Fruit fly (Drosophila melanogaster) whole organism, embryonic: ENCODE data around the gene RabGGTa.

Experiments used
- ATbp ChIP-seq: fragments of 200-800 bp; sonication (Bioruptor generic); optimal IDR thresholded peaks from 2 replicates; lab custom pipeline; 2017; ENCODE audit warnings: missing biosample characterization, mild to moderate bottlenecking, missing genetic modification characterization, missing genetic modification reagents
- Asciz ChIP-seq: fragments of 200-800 bp; sonication (Bioruptor generic); optimal IDR thresholded peaks from 2 replicates; lab custom pipeline; 2017; ENCODE audit warnings: missing biosample characterization, mild to moderate bottlenecking, missing genetic modification characterization, missing genetic modification reagents
- Atf6 ChIP-seq: fragments of 200-800 bp; sonication (Bioruptor generic); IDR thresholded peaks from 2 replicates; pipeline ENCODE4 v1.3.6; 2022; ENCODE audit warnings: missing biosample characterization, missing genetic modification characterization
- B-H2 ChIP-seq: fragments of 200-800 bp; sonication (Bioruptor generic); optimal IDR thresholded peaks from 2 replicates; lab custom pipeline; 2018; ENCODE audit warnings: missing biosample characterization, mild to moderate bottlenecking, missing genetic modification characterization
- C15 ChIP-seq: fragments of 200-800 bp; sonication (Bioruptor generic); IDR thresholded peaks from 3 replicates; pipeline ENCODE4 v1.3.6; 2022; ENCODE audit warnings: missing biosample characterization, missing genetic modification characterization
- CG13287 ChIP-seq: fragments of 200-800 bp; sonication (Bioruptor generic); IDR thresholded peaks from 2 replicates; pipeline ENCODE4 v1.3.6; 2022; ENCODE audit warnings: missing biosample characterization, missing genetic modification characterization; ENCODE audit not compliant: partially characterized antibody
- CG13424 ChIP-seq: fragments of 200-800 bp; sonication (Bioruptor generic); optimal IDR thresholded peaks from 2 replicates; lab custom pipeline; 2019; ENCODE audit warnings: missing biosample characterization, mild to moderate bottlenecking, missing genetic modification characterization, moderate library complexity
- CG1602 ChIP-seq: fragments of 200-800 bp; sonication (Bioruptor generic); optimal IDR thresholded peaks from 3 replicates; lab custom pipeline; 2016; ENCODE audit warnings: missing biosample characterization, missing genetic modification characterization
- CG16813 ChIP-seq: fragments of 200-800 bp; sonication (Bioruptor generic); IDR thresholded peaks from 3 replicates; pipeline ENCODE4 v1.3.6; 2022; ENCODE audit warnings: missing biosample characterization, missing genetic modification characterization; ENCODE audit not compliant: partially characterized antibody
- CG17361 ChIP-seq: fragments of 200-800 bp; sonication (Bioruptor generic); IDR thresholded peaks from 3 replicates; pipeline ENCODE4 v1.3.6; 2022; ENCODE audit warnings: missing biosample characterization, missing genetic modification characterization
- CG30431 ChIP-seq: fragments of 200-800 bp; sonication (Bioruptor generic); optimal IDR thresholded peaks from 2 replicates; lab custom pipeline; 2017; ENCODE audit warnings: missing biosample characterization, missing genetic modification characterization
- CG3065 ChIP-seq: fragments of 200-800 bp; sonication (Bioruptor generic); optimal IDR thresholded peaks from 2 replicates; lab custom pipeline; 2016; ENCODE audit warnings: missing biosample characterization, missing genetic modification characterization
- CG4404 ChIP-seq: fragments of 200-800 bp; sonication (Bioruptor generic); IDR thresholded peaks from 2 replicates; pipeline ENCODE4 v1.3.6; 2022; ENCODE audit warnings: missing biosample characterization, missing genetic modification characterization
- CG4820 ChIP-seq: fragments of 200-800 bp; sonication (Bioruptor generic); optimal IDR thresholded peaks from 3 replicates; lab custom pipeline; 2016; ENCODE audit warnings: missing biosample characterization, missing genetic modification characterization
- CG7963 ChIP-seq: fragments of 200-800 bp; sonication (Bioruptor generic); IDR thresholded peaks from 3 replicates; pipeline ENCODE4 v1.3.6; 2022; ENCODE audit warnings: missing biosample characterization, missing genetic modification characterization; ENCODE audit not compliant: partially characterized antibody
- CG8359 ChIP-seq: fragments of 200-800 bp; sonication (Bioruptor generic); optimal IDR thresholded peaks from 2 replicates; lab custom pipeline; 2017; ENCODE audit warnings: missing biosample characterization, mild to moderate bottlenecking, missing genetic modification characterization, borderline replicate concordance
- Deaf1 ChIP-seq: fragments of 200-800 bp; optimal IDR thresholded peaks from 3 replicates; lab custom pipeline; 2019; ENCODE audit warnings: missing biosample characterization, mild to moderate bottlenecking, missing genetic modification characterization, moderate library complexity
- Dip3 ChIP-seq: fragments of 200-800 bp; sonication (Bioruptor generic); optimal IDR thresholded peaks from 3 replicates; lab custom pipeline; 2016; ENCODE audit warnings: missing biosample characterization, missing genetic modification characterization
- ERR ChIP-seq: fragments of 200-800 bp; sonication (Bioruptor generic); optimal IDR thresholded peaks from 2 replicates; lab custom pipeline; 2016; ENCODE audit warnings: missing biosample characterization, missing genetic modification characterization
- Eip74EF ChIP-seq, 2 experiments: fragments of 200-800 bp in 1 of 2; fragments of >200 bp in 1 of 2; sonication (Bioruptor generic) in 1 of 2; optimal IDR thresholded peaks; 2 replicates each; lab custom pipeline; 2017 to 2019; ENCODE audit warnings: missing biosample characterization in 2 of 2, missing genetic modification characterization in 2 of 2, mild to moderate bottlenecking in 1 of 2, moderate library complexity in 1 of 2
- Gug ChIP-seq: fragments of 200-800 bp; sonication (Bioruptor generic); IDR thresholded peaks from 4 replicates; pipeline ENCODE4 v1.3.6; 2022; ENCODE audit warnings: missing biosample characterization, missing genetic modification characterization
- Hmr ChIP-seq: fragments of 200-800 bp; sonication (Bioruptor generic); optimal IDR thresholded peaks from 3 replicates; lab custom pipeline; 2017; ENCODE audit warnings: mild to moderate bottlenecking, missing biosample characterization, missing genetic modification reagents, missing genetic modification characterization
- PHDP ChIP-seq: fragments of 200-800 bp; sonication (Bioruptor generic); optimal IDR thresholded peaks from 3 replicates; lab custom pipeline; 2018; ENCODE audit warnings: missing biosample characterization, mild to moderate bottlenecking, missing genetic modification characterization, moderate library complexity
- Poxn ChIP-seq: fragments of 200-800 bp; sonication (Bioruptor generic); IDR thresholded peaks from 2 replicates; pipeline ENCODE4 v1.3.6; 2022; ENCODE audit warnings: missing biosample characterization, missing genetic modification characterization
- chif ChIP-seq, 2 experiments: fragments of 200-800 bp; sonication (Bioruptor generic); optimal IDR thresholded peaks; 3 replicates each; lab custom pipeline; 2016; ENCODE audit warnings: missing biosample characterization in 2 of 2, missing genetic modification characterization in 2 of 2
- ci ChIP-seq: fragments of 200-800 bp; sonication (Bioruptor generic); IDR thresholded peaks from 3 replicates; pipeline ENCODE4 v1.3.6; 2022; ENCODE audit warnings: missing biosample characterization, missing genetic modification characterization
- corto ChIP-seq: fragments of 200-800 bp; sonication (Bioruptor generic); optimal IDR thresholded peaks from 2 replicates; lab custom pipeline; 2016; ENCODE audit warnings: missing biosample characterization, mild to moderate bottlenecking, missing genetic modification characterization, moderate library complexity
- crol ChIP-seq: fragments of 200-800 bp; sonication (Bioruptor generic); IDR thresholded peaks from 2 replicates; pipeline ENCODE4 v1.3.6; 2022; ENCODE audit warnings: missing biosample characterization, missing genetic modification characterization
- dan ChIP-seq: fragments of 200-800 bp; sonication (Bioruptor generic); IDR thresholded peaks from 2 replicates; pipeline ENCODE4 v1.3.6; 2022; ENCODE audit warnings: missing biosample characterization, missing genetic modification characterization
- disco-r ChIP-seq: fragments of 200-800 bp; sonication (Bioruptor generic); optimal IDR thresholded peaks from 2 replicates; lab custom pipeline; 2016; ENCODE audit warnings: missing biosample characterization, missing genetic modification characterization
- dpn ChIP-seq, 2 experiments: fragments of 200-800 bp; sonication (Bioruptor generic); optimal IDR thresholded peaks; 3 replicates each; lab custom pipeline; 2016; ENCODE audit warnings: missing biosample characterization in 2 of 2, missing genetic modification characterization in 2 of 2
- eve ChIP-seq, 2 experiments: fragments of >200 bp; optimal IDR thresholded peaks; 2 replicates each; lab custom pipeline; 2017; ENCODE audit warnings: missing biosample characterization in 2 of 2, missing genetic modification characterization in 2 of 2
- fu2 ChIP-seq: fragments of 200-800 bp; sonication (Bioruptor generic); optimal IDR thresholded peaks from 2 replicates; lab custom pipeline; 2016; ENCODE audit warnings: missing biosample characterization, missing genetic modification characterization
- gsb ChIP-seq: fragments of 200-800 bp; sonication (Bioruptor generic); IDR thresholded peaks from 2 replicates; pipeline ENCODE4 v1.3.6; 2022; ENCODE audit warnings: missing biosample characterization, missing genetic modification characterization
- gsb-n ChIP-seq: fragments of 200-800 bp; sonication (Bioruptor generic); optimal IDR thresholded peaks from 3 replicates; lab custom pipeline; 2018; ENCODE audit warnings: missing biosample characterization, mild to moderate bottlenecking, missing genetic modification characterization
- rib ChIP-seq: fragments of 200-800 bp; sonication (Bioruptor generic); IDR thresholded peaks from 2 replicates; pipeline ENCODE4 v1.3.6; 2022; ENCODE audit warnings: missing biosample characterization, missing genetic modification characterization
- shn ChIP-seq: fragments of 200-800 bp; sonication (Bioruptor generic); optimal IDR thresholded peaks from 3 replicates; lab custom pipeline; 2016; ENCODE audit warnings: missing biosample characterization, missing genetic modification characterization
- slp2 ChIP-seq: fragments of 200-800 bp; sonication (Bioruptor generic); optimal IDR thresholded peaks from 2 replicates; lab custom pipeline; 2016; ENCODE audit warnings: missing biosample characterization, missing genetic modification characterization
- sna ChIP-seq: fragments of 200-800 bp; sonication (Bioruptor generic); IDR thresholded peaks from 2 replicates; pipeline ENCODE4 v1.3.6; 2022; ENCODE audit warnings: missing biosample characterization, missing genetic modification characterization; ENCODE audit not compliant: partially characterized antibody
- sob ChIP-seq: fragments of 200-800 bp; sonication (Bioruptor generic); IDR thresholded peaks from 2 replicates; pipeline ENCODE4 v1.3.6; 2022; ENCODE audit warnings: missing biosample characterization, missing genetic modification characterization
- ssp ChIP-seq: fragments of 200-800 bp; sonication (Bioruptor generic); IDR thresholded peaks from 2 replicates; pipeline ENCODE4 v1.3.6; 2022; ENCODE audit warnings: missing biosample characterization, missing genetic modification characterization
- tna ChIP-seq: fragments of 200-800 bp; sonication (Bioruptor generic); IDR thresholded peaks from 2 replicates; pipeline ENCODE4 v1.3.6; 2022; ENCODE audit warnings: missing biosample characterization, missing genetic modification characterization; ENCODE audit not compliant: partially characterized antibody
- ttk ChIP-seq: fragments of 200-800 bp; sonication (Bioruptor generic); IDR thresholded peaks from 2 replicates; pipeline ENCODE4 v2.1.2; 2022; ENCODE audit warnings: missing biosample characterization, missing genetic modification characterization
- wek ChIP-seq: fragments of 200-800 bp; sonication (Bioruptor generic); optimal IDR thresholded peaks from 3 replicates; lab custom pipeline; 2018; ENCODE audit warnings: missing biosample characterization, mild to moderate bottlenecking, missing genetic modification characterization, moderate library complexity
- z ChIP-seq: fragments of 200-800 bp; sonication (Bioruptor generic); IDR thresholded peaks from 3 replicates; pipeline ENCODE4 v1.3.6; 2022; ENCODE audit warnings: missing biosample characterization, missing genetic modification characterization
- zfh1 ChIP-seq: fragments of 200-800 bp; sonication (Bioruptor generic); IDR thresholded peaks from 3 replicates; pipeline ENCODE4 v1.3.6; 2022; ENCODE audit warnings: missing biosample characterization, missing genetic modification characterization

The RabGGTa gene

dm6 chr3R:5084413-5084812 lies 43.5 kb upstream of the RabGGTa start (continued):
- TF ChIP-seq slp2 (GFP tag; lab: Kevin White, UChicago), result no peak
- no peak for TF ChIP-seq CG4820 (GFP tag; lab: Kevin White, UChicago)
- no peak for TF ChIP-seq CG7963 (GFP tag; lab: Robert Waterston, UW)
- 0 out of 2 replicates have a peak, but pooled peaks have one; percentile 6 for TF ChIP-seq sob (GFP tag; lab: Robert Waterston, UW)
- TF ChIP-seq crol (GFP tag; lab: Robert Waterston, UW), result peak; percentile 67
- no peak for TF ChIP-seq CG8359
- TF ChIP-seq CG13424 (tag; lab: Kevin White, UChicago), result no peak
- TF ChIP-seq tna, result no peak
- no peak for TF ChIP-seq sna (GFP tag; lab: Robert Waterston, UW)
- no peak for TF ChIP-seq disco-r
- TF ChIP-seq CG4404 (GFP tag; lab: Robert Waterston, UW), result no peak; the same call in 1 of the 2 replicates
- peak; percentile 74 for TF ChIP-seq CG3065 (GFP tag; lab: Kevin White, UChicago)
- peak; percentile 34; the same call in 1 of the 3 replicates for TF ChIP-seq ci (GFP tag; lab: Robert Waterston, UW)
- TF ChIP-seq ttk (GFP tag; lab: Robert Waterston, UW), result no peak
- TF ChIP-seq fu2 (GFP tag; lab: Kevin White, UChicago), result no peak
- TF ChIP-seq dpn (GFP tag; optimal IDR thresholded peaks at IDR 0.05; lab: Kevin White, UChicago), result no peak
- no peak for TF ChIP-seq wek
- no peak for TF ChIP-seq shn (GFP tag; lab: Kevin White, UChicago)
- no peak for TF ChIP-seq dan (GFP tag; lab: Robert Waterston, UW)
- no peak for TF ChIP-seq CG30431 (GFP tag; lab: Kevin White, UChicago)
- no peak for TF ChIP-seq ATbp (GFP tag; lab: Kevin White, UChicago)
- TF ChIP-seq chif (GFP tag; optimal IDR thresholded peaks at IDR 0.05; lab: Kevin White, UChicago), result no peak
- no peak for TF ChIP-seq rib (GFP tag; lab: Robert Waterston, UW)
- no peak for TF ChIP-seq PHDP (tag; lab: Kevin White, UChicago)
- no peak for TF ChIP-seq gsb-n (tag; lab: Kevin White, UChicago)
- TF ChIP-seq B-H2 (GFP tag; lab: Kevin White, UChicago), result no peak
- no peak for TF ChIP-seq Poxn (GFP tag; lab: Robert Waterston, UW)
- TF ChIP-seq Gug (GFP tag; lab: Robert Waterston, UW), result no peak
- peak; percentile 27; the same call in 1 of the 3 replicates for TF ChIP-seq CG16813
- no peak for TF ChIP-seq gsb (GFP tag; lab: Robert Waterston, UW)
- TF ChIP-seq Eip74EF (GFP tag; optimal IDR thresholded peaks at IDR 0.05; lab: Kevin White, UChicago), result no peak
- no peak for TF ChIP-seq ssp (GFP tag; lab: Robert Waterston, UW)
- TF ChIP-seq Dip3, result no peak
- no peak for TF ChIP-seq C15 (GFP tag; lab: Robert Waterston, UW)
- no peak for TF ChIP-seq Atf6 (GFP tag; lab: Robert Waterston, UW)
- TF ChIP-seq corto, result no peak
- TF ChIP-seq Deaf1, result no peak
- no peak for TF ChIP-seq eve (GFP tag; optimal IDR thresholded peaks at IDR 0.05; lab: Kevin White, UChicago)
- TF ChIP-seq z (GFP tag; lab: Robert Waterston, UW), result 0 out of 3 replicates have a peak, but pooled peaks have one; percentile 17
- no peak for TF ChIP-seq CG1602
- TF ChIP-seq Asciz (GFP tag; lab: Kevin White, UChicago), result no peak
- no peak for TF ChIP-seq CG13287 (GFP tag; lab: Robert Waterston, UW)
- TF ChIP-seq ERR (GFP tag; lab: Kevin White, UChicago), result no peak
- no peak for TF ChIP-seq zfh1 (GFP tag; lab: Robert Waterston, UW)
- TF ChIP-seq CG17361 (GFP tag; lab: Robert Waterston, UW), result no peak
- TF ChIP-seq Hmr (GFP tag; lab: Kevin White, UChicago), result no peak
